Fruit fly (Drosophila melanogaster) whole organism, embryonic: ENCODE data around the gene CG15425.

Experiments used
- Antp ChIP-seq: fragments of 200-800 bp; sonication (Bioruptor generic); optimal IDR thresholded peaks from 3 replicates; lab custom pipeline; 2016; ENCODE audit warnings: missing biosample characterization, missing genetic modification characterization
- CG10209 ChIP-seq: fragments of 200-800 bp; sonication (Bioruptor generic); optimal IDR thresholded peaks from 3 replicates; lab custom pipeline; 2017; ENCODE audit warnings: missing biosample characterization, mild to moderate bottlenecking, missing genetic modification characterization, missing genetic modification reagents
- CG10959 ChIP-seq: fragments of 200-800 bp; sonication (Bioruptor generic); IDR thresholded peaks from 2 replicates; pipeline ENCODE4 v1.3.6; 2022; ENCODE audit warnings: missing biosample characterization, missing genetic modification characterization
- CG11247 ChIP-seq: fragments of 200-800 bp; sonication (Bioruptor generic); IDR thresholded peaks from 2 replicates; pipeline ENCODE4 v1.3.6; 2022; ENCODE audit warnings: missing biosample characterization, missing genetic modification characterization
- CG11695 ChIP-seq: fragments of 200-800 bp; sonication (Bioruptor generic); IDR thresholded peaks from 3 replicates; pipeline ENCODE4 v1.3.6; 2022; ENCODE audit warnings: missing biosample characterization, missing genetic modification characterization
- CG14965 ChIP-seq: fragments of 200-800 bp; sonication (Bioruptor generic); optimal IDR thresholded peaks from 2 replicates; lab custom pipeline; 2016; ENCODE audit warnings: missing biosample characterization, missing genetic modification characterization, borderline replicate concordance
- CG15011 ChIP-seq: fragments of 200-800 bp; sonication (Bioruptor generic); optimal IDR thresholded peaks from 3 replicates; lab custom pipeline; 2018; ENCODE audit warnings: missing biosample characterization, mild to moderate bottlenecking, missing genetic modification characterization
- CG15269 ChIP-seq: fragments of 200-800 bp; sonication (Bioruptor generic); optimal IDR thresholded peaks from 2 replicates; lab custom pipeline; 2018; ENCODE audit warnings: missing biosample characterization, mild to moderate bottlenecking, missing genetic modification characterization, moderate library complexity
- CG15696 ChIP-seq: fragments of 200-800 bp; sonication (Bioruptor generic); optimal IDR thresholded peaks from 2 replicates; lab custom pipeline; 2019; ENCODE audit warnings: missing biosample characterization, mild to moderate bottlenecking, missing genetic modification characterization, moderate library complexity
- CG1603 ChIP-seq: fragments of 200-800 bp; sonication (Bioruptor generic); optimal IDR thresholded peaks from 2 replicates; lab custom pipeline; 2019; ENCODE audit warnings: missing biosample characterization, mild to moderate bottlenecking, missing genetic modification characterization, moderate library complexity
- CG17829 ChIP-seq: fragments of 200-800 bp; optimal IDR thresholded peaks from 2 replicates; lab custom pipeline; 2019; ENCODE audit warnings: missing biosample characterization, mild to moderate bottlenecking, missing genetic modification characterization, moderate library complexity
- CG2712 ChIP-seq: fragments of 200-800 bp; optimal IDR thresholded peaks from 3 replicates; lab custom pipeline; 2019; ENCODE audit warnings: missing biosample characterization, mild to moderate bottlenecking, missing genetic modification characterization, moderate library complexity
- CG2889 ChIP-seq: fragments of 200-800 bp; sonication (Bioruptor generic); IDR thresholded peaks from 3 replicates; pipeline ENCODE4 v1.3.6; 2022; ENCODE audit warnings: missing biosample characterization, missing genetic modification characterization
- CG31224 ChIP-seq: fragments of 200-800 bp; sonication (Bioruptor generic); IDR thresholded peaks from 2 replicates; pipeline ENCODE4 v1.3.6; 2022; ENCODE audit warnings: missing biosample characterization, missing genetic modification characterization
- CG33213 ChIP-seq: fragments of 200-800 bp; sonication (Bioruptor generic); optimal IDR thresholded peaks from 3 replicates; lab custom pipeline; 2016; ENCODE audit warnings: missing biosample characterization, missing genetic modification characterization
- CG34376 ChIP-seq: fragments of 200-800 bp; sonication (Bioruptor generic); optimal IDR thresholded peaks from 2 replicates; lab custom pipeline; 2018; ENCODE audit warnings: missing biosample characterization, mild to moderate bottlenecking, missing genetic modification characterization
- CG4707 ChIP-seq: fragments of 200-800 bp; sonication (Bioruptor generic); optimal IDR thresholded peaks from 2 replicates; lab custom pipeline; 2018; ENCODE audit warnings: missing biosample characterization, mild to moderate bottlenecking, missing genetic modification characterization, moderate library complexity
- CG6654 ChIP-seq: fragments of 200-800 bp; sonication (Bioruptor generic); optimal IDR thresholded peaks from 2 replicates; lab custom pipeline; 2017; ENCODE audit warnings: missing biosample characterization, mild to moderate bottlenecking, missing genetic modification characterization
- CG6689 ChIP-seq: fragments of 200-800 bp; sonication (Bioruptor generic); IDR thresholded peaks from 2 replicates; pipeline ENCODE4 v1.3.6; 2022; ENCODE audit warnings: missing biosample characterization, missing genetic modification characterization
- CG7786 ChIP-seq: fragments of 200-800 bp; sonication (Bioruptor generic); optimal IDR thresholded peaks from 2 replicates; lab custom pipeline; 2016; ENCODE audit warnings: missing biosample characterization, missing genetic modification characterization
- CTCF ChIP-seq: fragments of 200-800 bp; sonication (Bioruptor generic); optimal IDR thresholded peaks from 2 replicates; lab custom pipeline; 2017; ENCODE audit warnings: missing biosample characterization, mild to moderate bottlenecking, missing genetic modification characterization, moderate library complexity
- CrebB ChIP-seq: fragments of 200-800 bp; sonication (Bioruptor generic); optimal IDR thresholded peaks from 3 replicates; lab custom pipeline; 2018; ENCODE audit warnings: missing biosample characterization, mild to moderate bottlenecking, missing genetic modification characterization
- Ets97D ChIP-seq: fragments of 200-800 bp; sonication (Bioruptor generic); optimal IDR thresholded peaks from 3 replicates; lab custom pipeline; 2016; ENCODE audit warnings: missing biosample characterization, missing genetic modification characterization
- Gsc ChIP-seq: fragments of 200-800 bp; sonication (Bioruptor generic); IDR thresholded peaks from 2 replicates; pipeline ENCODE4 v1.3.6; 2022; ENCODE audit warnings: missing biosample characterization, missing genetic modification characterization
- HHEX ChIP-seq: fragments of 200-800 bp; sonication (Bioruptor generic); optimal IDR thresholded peaks from 3 replicates; lab custom pipeline; 2017; ENCODE audit warnings: missing biosample characterization, mild to moderate bottlenecking, missing genetic modification characterization, missing genetic modification reagents
- Hand ChIP-seq: fragments of 200-800 bp; sonication (Bioruptor generic); optimal IDR thresholded peaks from 2 replicates; lab custom pipeline; 2017; ENCODE audit warnings: mild to moderate bottlenecking, missing biosample characterization, missing genetic modification reagents, missing genetic modification characterization
- HmgZ ChIP-seq: fragments of 200-800 bp; sonication (Bioruptor generic); optimal IDR thresholded peaks from 2 replicates; lab custom pipeline; 2018; ENCODE audit warnings: missing biosample characterization, mild to moderate bottlenecking, missing genetic modification characterization
- Hr78 ChIP-seq, 2 experiments: fragments of 200-800 bp in 1 of 2; fragments of >200 bp in 1 of 2; sonication (Bioruptor generic) in 1 of 2; optimal IDR thresholded peaks; 2 replicates each; lab custom pipeline; 2017 to 2019; ENCODE audit warnings: missing biosample characterization in 2 of 2, missing genetic modification characterization in 2 of 2, mild to moderate bottlenecking in 1 of 2, moderate library complexity in 1 of 2
- Lpt ChIP-seq: fragments of >200 bp; optimal IDR thresholded peaks from 2 replicates; lab custom pipeline; 2018; ENCODE audit warnings: missing biosample characterization, missing genetic modification characterization
- Nf-YB ChIP-seq: fragments of 200-800 bp; sonication (Bioruptor generic); optimal IDR thresholded peaks from 3 replicates; lab custom pipeline; 2019; ENCODE audit warnings: missing biosample characterization, mild to moderate bottlenecking, missing genetic modification characterization, moderate library complexity
- Poxn ChIP-seq: fragments of 200-800 bp; sonication (Bioruptor generic); IDR thresholded peaks from 2 replicates; pipeline ENCODE4 v1.3.6; 2022; ENCODE audit warnings: missing biosample characterization, missing genetic modification characterization
- Rx ChIP-seq: fragments of 200-800 bp; sonication (Bioruptor generic); IDR thresholded peaks from 2 replicates; pipeline ENCODE4 v1.3.6; 2022; ENCODE audit warnings: missing biosample characterization, missing genetic modification characterization
- Trl ChIP-seq, 3 experiments: fragments of >200 bp in 2 of 3; fragments of 200-800 bp in 1 of 3; sonication (Bioruptor generic) in 1 of 3; optimal IDR thresholded peaks; 2 replicates in 1 of 3; 3 replicates in 2 of 3; lab custom pipeline; 2016 to 2017; ENCODE audit warnings: missing biosample characterization in 1 of 3, missing genetic modification characterization in 1 of 3
- YL-1 ChIP-seq: fragments of 200-800 bp; sonication (Bioruptor generic); optimal IDR thresholded peaks from 3 replicates; lab custom pipeline; 2017; ENCODE audit warnings: missing biosample characterization, mild to moderate bottlenecking, missing genetic modification characterization
- ab ChIP-seq: fragments of 200-800 bp; sonication (Bioruptor generic); optimal IDR thresholded peaks from 2 replicates; lab custom pipeline; 2016; ENCODE audit warnings: missing biosample characterization, missing genetic modification characterization
- ato ChIP-seq: fragments of 200-800 bp; sonication (Bioruptor generic); IDR thresholded peaks from 2 replicates; pipeline ENCODE4 v1.3.6; 2022; ENCODE audit warnings: missing biosample characterization, missing genetic modification characterization; ENCODE audit not compliant: partially characterized antibody
- caup ChIP-seq: fragments of 200-800 bp; sonication (Bioruptor generic); optimal IDR thresholded peaks from 3 replicates; lab custom pipeline; 2017; ENCODE audit warnings: missing biosample characterization, mild to moderate bottlenecking, missing genetic modification characterization, moderate library complexity; ENCODE audit not compliant: severe bottlenecking
- cg ChIP-seq: fragments of 200-800 bp; sonication (Bioruptor generic); optimal IDR thresholded peaks from 3 replicates; lab custom pipeline; 2019; ENCODE audit warnings: missing biosample characterization, mild to moderate bottlenecking, missing genetic modification characterization, moderate library complexity
- ewg ChIP-seq: fragments of 200-800 bp; sonication (Bioruptor generic); optimal IDR thresholded peaks from 3 replicates; lab custom pipeline; 2017; ENCODE audit warnings: mild to moderate bottlenecking, missing biosample characterization, missing genetic modification reagents, missing genetic modification characterization
- gfzf ChIP-seq: fragments of 200-800 bp; sonication (Bioruptor generic); optimal IDR thresholded peaks from 2 replicates; lab custom pipeline; 2016; ENCODE audit warnings: missing biosample characterization, mild to moderate bottlenecking, missing genetic modification characterization, moderate library complexity
- ken ChIP-seq: fragments of 200-800 bp; sonication (Bioruptor generic); IDR thresholded peaks from 3 replicates; pipeline ENCODE4 v1.3.6; 2022; ENCODE audit warnings: missing biosample characterization, missing genetic modification characterization
- mirr ChIP-seq: fragments of 200-800 bp; sonication (Bioruptor generic); optimal IDR thresholded peaks from 3 replicates; lab custom pipeline; 2018; ENCODE audit warnings: missing biosample characterization, mild to moderate bottlenecking, missing genetic modification characterization
- nerfin-1 ChIP-seq: fragments of 200-800 bp; sonication (Bioruptor generic); optimal IDR thresholded peaks from 3 replicates; lab custom pipeline; 2019; ENCODE audit warnings: missing biosample characterization, mild to moderate bottlenecking, missing genetic modification characterization, moderate library complexity
- sisA ChIP-seq: fragments of 200-800 bp; sonication (Bioruptor generic); IDR thresholded peaks from 2 replicates; pipeline ENCODE4 v1.3.6; 2022; ENCODE audit warnings: missing biosample characterization, missing genetic modification characterization
- slbo ChIP-seq: fragments of 200-800 bp; sonication (Bioruptor generic); IDR thresholded peaks from 2 replicates; pipeline ENCODE4 v1.3.6; 2022; ENCODE audit warnings: missing biosample characterization, missing genetic modification characterization
- slou ChIP-seq: fragments of 200-800 bp; sonication (Bioruptor generic); optimal IDR thresholded peaks from 3 replicates; lab custom pipeline; 2016; ENCODE audit warnings: missing biosample characterization, missing genetic modification characterization
- vvl ChIP-seq: fragments of 200-800 bp; sonication (Bioruptor generic); IDR thresholded peaks from 2 replicates; pipeline ENCODE4 v1.3.6; 2022; ENCODE audit warnings: missing biosample characterization, missing genetic modification characterization
- yki ChIP-seq: fragments of >200 bp; optimal IDR thresholded peaks from 3 replicates; lab custom pipeline; 2018
- zfh2 ChIP-seq: fragments of 200-800 bp; sonication (Bioruptor generic); optimal IDR thresholded peaks from 2 replicates; lab custom pipeline; 2016; ENCODE audit warnings: missing biosample characterization, missing genetic modification characterization

The CG15425 gene

dm6 chr2L:4282681-4283343 is 25.4 kb downstream of the CG15425 start, which contains the start of gene tutl (continued):
- no peak for TF ChIP-seq Hand (GFP tag; lab: Kevin White, UChicago)
- TF ChIP-seq zfh2: peak; percentile 54
- TF ChIP-seq ato: peak; percentile 59; the same call in 1 of the 2 replicates
- no peak for TF ChIP-seq gfzf (GFP tag; lab: Kevin White, UChicago)
- peak; percentile 89 for TF ChIP-seq CG2712
- TF ChIP-seq ewg (GFP tag; lab: Kevin White, UChicago): peak; percentile 55
- TF ChIP-seq mirr: no peak
- TF ChIP-seq slou (GFP tag; lab: Kevin White, UChicago): peak; percentile 64
- peak; percentile 89 for TF ChIP-seq CG6689 (GFP tag; lab: Robert Waterston, UW)
- TF ChIP-seq yki (lab: Kevin White, UChicago): peak; percentile 96
- peak; percentile 67; the same call in 2 of the 3 replicates for TF ChIP-seq ken (GFP tag; lab: Robert Waterston, UW)
- peak; percentile 80 for TF ChIP-seq Rx (GFP tag; lab: Robert Waterston, UW)
- peak; percentile 33; the same call in 1 of the 2 replicates for TF ChIP-seq Poxn (GFP tag; lab: Robert Waterston, UW)
- TF ChIP-seq CG2889 (GFP tag; lab: Robert Waterston, UW): peak; percentile 74; the same call in 2 of the 3 replicates
- TF ChIP-seq CG7786 (GFP tag; lab: Kevin White, UChicago): peak; percentile 78
- TF ChIP-seq HmgZ (tag; lab: Kevin White, UChicago): peak; percentile 44
- TF ChIP-seq sisA (GFP tag; lab: Robert Waterston, UW): peak; percentile 82
- peak in 1 of 2 experiments; percentile 93 for TF ChIP-seq Hr78 (GFP tag; optimal IDR thresholded peaks at IDR 0.05; lab: Kevin White, UChicago)
- peak; percentile 90 for TF ChIP-seq vvl
- peak; percentile 67 for TF ChIP-seq CG14965 (GFP tag; lab: Kevin White, UChicago)
- peak; percentile 88 for TF ChIP-seq cg (GFP tag; lab: Kevin White, UChicago)
- peak; percentile 82 for TF ChIP-seq CG11695 (GFP tag; lab: Robert Waterston, UW)
- peak; percentile 16 for TF ChIP-seq CTCF (GFP tag; lab: Kevin White, UChicago)
- peak; percentile 71 for TF ChIP-seq CG11247 (GFP tag; lab: Robert Waterston, UW)
- TF ChIP-seq Ets97D (GFP tag; lab: Kevin White, UChicago): peak; percentile 63
- peak; percentile 83 for TF ChIP-seq CG10959 (GFP tag; lab: Robert Waterston, UW)
- TF ChIP-seq CrebB (tag; lab: Kevin White, UChicago): peak; percentile 14
- peak; percentile 55 for TF ChIP-seq CG15011
- TF ChIP-seq CG33213 (GFP tag; lab: Kevin White, UChicago): peak; percentile 69
- TF ChIP-seq CG10209: peak; percentile 81
- peak; percentile 49 for TF ChIP-seq nerfin-1 (tag; lab: Kevin White, UChicago)
- peak; percentile 85 for TF ChIP-seq slbo
- TF ChIP-seq caup (GFP tag; lab: Kevin White, UChicago): peak; percentile 32
- peak; percentile 58 for TF ChIP-seq ab (GFP tag; lab: Kevin White, UChicago)
- peak; percentile 64 for TF ChIP-seq CG6654 (GFP tag; lab: Kevin White, UChicago)
- TF ChIP-seq Antp (GFP tag; lab: Kevin White, UChicago): peak; percentile 91
- peak; percentile 81 for TF ChIP-seq CG15696 (tag; lab: Kevin White, UChicago)
- TF ChIP-seq CG34376 (GFP tag; lab: Kevin White, UChicago): no peak
- TF ChIP-seq YL-1 (GFP tag; lab: Kevin White, UChicago): no peak
- no peak for TF ChIP-seq CG31224
- peak; percentile 15 for TF ChIP-seq Lpt (GFP tag; lab: Kevin White, UChicago)
- TF ChIP-seq CG1603: peak; percentile 83
- peak; percentile 72 for TF ChIP-seq CG15269 (tag; lab: Kevin White, UChicago)
- peak; percentile 69 for TF ChIP-seq HHEX (GFP tag; lab: Kevin White, UChicago)
- peak; percentile 82 for TF ChIP-seq CG17829 (tag; lab: Kevin White, UChicago)
- TF ChIP-seq Gsc (GFP tag; lab: Robert Waterston, UW): peak; percentile 66
- TF ChIP-seq CG4707 (GFP tag; lab: Kevin White, UChicago): peak; percentile 17
- peak; percentile 96 to 99 for TF ChIP-seq Trl (optimal IDR thresholded peaks at IDR 0.05; lab: Kevin White, UChicago)
- TF ChIP-seq Trl (GFP tag; optimal IDR thresholded peaks at IDR 0.05; lab: Kevin White, UChicago): peak; percentile 89
- TF ChIP-seq Nf-YB (GFP tag; lab: Kevin White, UChicago): peak; percentile 54
